Worm (Caenorhabditis elegans): Measurements from ENCODE around the gene F14F9.2.

The F14F9.2 gene

ce11 chrV:5110684-5111083, 34.0 kb upstream of the F14F9.2 start, which contains the start of gene ugt-63:
TSS of gene ugt-63 (minus strand) at chrV:5110772.
- no peak for TF ChIP-seq sptf-1 (tag; optimal IDR thresholded peaks at IDR 0.05)

ce11 chrV:5113654-5114053, 31.0 kb upstream of the F14F9.2 start, which contains the start of gene C04F5.8:
TSS of gene C04F5.8 (minus strand) at chrV:5113754.
- TF ChIP-seq unc-120 (tag; optimal IDR thresholded peaks at IDR 0.05; ENCODE audit: poor library complexity, severe bottlenecking) (no peak), unc-39 (tag; optimal IDR thresholded peaks at IDR 0.05) (no peak)

ce11 chrV:5119109-5119508, 25.5 kb upstream of the F14F9.2 start, which contains the start of gene C04F5.9:
TSS of gene C04F5.9 (minus strand) at chrV:5119209.
- TF ChIP-seq nhr-2 (tag; optimal IDR thresholded peaks at IDR 0.05) (no peak), nhr-28 (tag; optimal IDR thresholded peaks at IDR 0.05) (no peak), blmp-1 (tag; optimal IDR thresholded peaks at IDR 0.05) (no peak), elt-3 (tag; optimal IDR thresholded peaks at IDR 0.05) (no peak), ceh-43 (GFP tag; optimal IDR thresholded peaks at IDR 0.05) (no peak), lin-32 (GFP tag; optimal IDR thresholded peaks at IDR 0.05) (no peak), sem-2 (GFP tag; optimal IDR thresholded peaks at IDR 0.05) (no peak), ceh-83 (GFP tag; optimal IDR thresholded peaks at IDR 0.05) (no peak), ztf-11 (tag; optimal IDR thresholded peaks at IDR 0.05) (no peak), sptf-1 (tag; optimal IDR thresholded peaks at IDR 0.05) (no peak), snpc-4 (tag; optimal IDR thresholded peaks at IDR 0.05) (no peak), pha-4 (tag; optimal IDR thresholded peaks at IDR 0.05) (no peak), nhr-76 (tag; optimal IDR thresholded peaks at IDR 0.05) (no peak), unc-120 (tag; optimal IDR thresholded peaks at IDR 0.05; ENCODE audit: poor library complexity, severe bottlenecking) (no peak)

ce11 chrV:5119679-5120078, 25.0 kb upstream of the F14F9.2 start, which contains the start of gene sid-1:
TSS of gene sid-1 (plus strand) at chrV:5119970.
- TF ChIP-seq drap-1 (GFP tag; optimal IDR thresholded peaks at IDR 0.05) (no peak), elt-1 (tag; optimal IDR thresholded peaks at IDR 0.05; ENCODE audit: borderline replicate concordance, insufficient read depth) (no peak), M03D4.4 (tag; optimal IDR thresholded peaks at IDR 0.05) (no peak), nhr-76 (tag; optimal IDR thresholded peaks at IDR 0.05) (no peak), sem-2 (GFP tag; optimal IDR thresholded peaks at IDR 0.05) (no peak), snpc-4 (tag; optimal IDR thresholded peaks at IDR 0.05) (no peak), bed-3 (GFP tag; optimal IDR thresholded peaks at IDR 0.05) (no peak), blmp-1 (tag; optimal IDR thresholded peaks at IDR 0.05) (no peak), mab-5 (tag; optimal IDR thresholded peaks at IDR 0.05) (no peak), unc-39 (tag; optimal IDR thresholded peaks at IDR 0.05) (no peak)

ce11 chrV:5126793-5127192, 17.8 kb upstream of the F14F9.2 start, which contains the start of gene F14F9.5:
TSS of gene F14F9.5 (plus strand) at chrV:5127093.
- no peak for TF ChIP-seq drap-1 (GFP tag; optimal IDR thresholded peaks at IDR 0.05)
- TF ChIP-seq flh-1 (GFP tag; optimal IDR thresholded peaks at IDR 0.05), result no peak
- no peak for TF ChIP-seq lin-13 (tag; optimal IDR thresholded peaks at IDR 0.05)
- TF ChIP-seq ces-1 (GFP tag; optimal IDR thresholded peaks at IDR 0.05), result no peak
- no peak for TF ChIP-seq ceh-83 (GFP tag; optimal IDR thresholded peaks at IDR 0.05)
- TF ChIP-seq pha-4 (tag; optimal IDR thresholded peaks at IDR 0.05), result no peak
- TF ChIP-seq lin-32 (GFP tag; optimal IDR thresholded peaks at IDR 0.05), result no peak
- TF ChIP-seq nhr-12 (tag; optimal IDR thresholded peaks at IDR 0.05), result no peak
- TF ChIP-seq ham-2 (GFP tag; optimal IDR thresholded peaks at IDR 0.05), result no peak
- TF ChIP-seq ceh-43 (GFP tag; optimal IDR thresholded peaks at IDR 0.05), result no peak
- no peak for TF ChIP-seq elt-1 (tag; optimal IDR thresholded peaks at IDR 0.05; ENCODE audit: borderline replicate concordance, insufficient read depth)
- TF ChIP-seq nhr-28 (tag; optimal IDR thresholded peaks at IDR 0.05), result no peak
- no peak for TF ChIP-seq elt-3 (tag; optimal IDR thresholded peaks at IDR 0.05)
- TF ChIP-seq lsy-2 (tag; optimal IDR thresholded peaks at IDR 0.05), result no peak

ce11 chrV:5130018-5130417, 14.6 kb upstream of the F14F9.2 start, which contains the start of gene F14F9.8:
TSS of gene F14F9.8 (plus strand) at chrV:5130318.
- TF ChIP-seq lsy-2 (tag; optimal IDR thresholded peaks at IDR 0.05) (no peak), ces-1 (GFP tag; optimal IDR thresholded peaks at IDR 0.05) (no peak), tbx-8 (GFP tag; optimal IDR thresholded peaks at IDR 0.05) (no peak), lin-32 (GFP tag; optimal IDR thresholded peaks at IDR 0.05) (no peak), unc-120 (tag; optimal IDR thresholded peaks at IDR 0.05; ENCODE audit: poor library complexity, severe bottlenecking) (no peak), nhr-28 (tag; optimal IDR thresholded peaks at IDR 0.05) (no peak), ceh-43 (GFP tag; optimal IDR thresholded peaks at IDR 0.05) (no peak), unc-39 (tag; optimal IDR thresholded peaks at IDR 0.05) (no peak), nhr-237 (tag; optimal IDR thresholded peaks at IDR 0.05) (no peak), elt-3 (tag; optimal IDR thresholded peaks at IDR 0.05) (no peak), mls-2 (tag; optimal IDR thresholded peaks at IDR 0.05) (no peak), blmp-1 (tag; optimal IDR thresholded peaks at IDR 0.05) (no peak), ceh-39 (tag; optimal IDR thresholded peaks at IDR 0.05) (no peak), ztf-11 (tag; optimal IDR thresholded peaks at IDR 0.05) (no peak), cnd-1 (tag; optimal IDR thresholded peaks at IDR 0.05) (no peak), drap-1 (GFP tag; optimal IDR thresholded peaks at IDR 0.05) (no peak), nhr-12 (tag; optimal IDR thresholded peaks at IDR 0.05) (no peak), sptf-1 (tag; optimal IDR thresholded peaks at IDR 0.05) (no peak), sem-2 (GFP tag; optimal IDR thresholded peaks at IDR 0.05) (no peak)
